Fruit fly (Drosophila melanogaster) ovary, adult (tissue): Measurements from ENCODE around the gene CG33061.

Experiments used
- CG17801 ChIP-seq: fragments of 200-800 bp; optimal IDR thresholded peaks from 2 replicates; lab custom pipeline; 2019; ENCODE audit warnings: missing biosample characterization, mild to moderate bottlenecking, missing genetic modification characterization, moderate library complexity; ENCODE audit not compliant: partially characterized antibody

Gene CG33061

dm6 chr3L:16329495-16329894 is at the start of gene CG33061:
Gene CG33061 (plus strand): TSS chr3L:16329795.
- no peak for TF ChIP-seq CG17801 (GFP tag; lab: Kevin White, UChicago)

- no peak for TF ChIP-seq CG17801 (GFP tag; lab: Kevin White, UChicago)
Measured at dm6 chr3L:16279987-16280454, 49.6 kb upstream of the CG33061 start, which contains the start of gene CG13064. Gene CG13064 (plus strand): TSS chr3L:16280404.

- TF ChIP-seq CG17801 (GFP tag; lab: Kevin White, UChicago) = no peak
Measured at dm6 chr3L:16281880-16282556, 47.6 kb upstream of the CG33061 start, which contains the start of gene CG13049. Gene CG13049 (minus strand): TSS chr3L:16281930.

dm6 chr3L:16283821-16284220 is 45.8 kb upstream of the CG33061 start, which contains the start of gene CG13048:
Gene CG13048 (minus strand): TSS chr3L:16283921.
- no peak for TF ChIP-seq CG17801 (GFP tag; lab: Kevin White, UChicago)

dm6 chr3L:16285346-16285911 is 44.2 kb upstream of the CG33061 start, which contains the start of gene CG13047:
Gene CG13047 (minus strand): TSS chr3L:16285396.
- TF ChIP-seq CG17801 (GFP tag; lab: Kevin White, UChicago) = no peak

dm6 chr3L:16286258-16286657 is 43.3 kb upstream of the CG33061 start:
- TF ChIP-seq CG17801 (GFP tag; lab: Kevin White, UChicago) = no peak

- TF ChIP-seq CG17801 (GFP tag; lab: Kevin White, UChicago) = no peak
Measured at dm6 chr3L:16288322-16288721, 41.3 kb upstream of the CG33061 start, which contains the start of gene CG13046. Gene CG13046 (minus strand): TSS chr3L:16288422.

dm6 chr3L:16289067-16289466 is 40.5 kb upstream of the CG33061 start:
- no peak for TF ChIP-seq CG17801 (GFP tag; lab: Kevin White, UChicago)

- no peak for TF ChIP-seq CG17801 (GFP tag; lab: Kevin White, UChicago)
Measured at dm6 chr3L:16290850-16291249, 38.7 kb upstream of the CG33061 start, which contains the start of gene CG13045. Gene CG13045 (minus strand): TSS chr3L:16290950.

dm6 chr3L:16291678-16292077 is 37.9 kb upstream of the CG33061 start:
- no peak for TF ChIP-seq CG17801 (GFP tag; lab: Kevin White, UChicago)

- no peak for TF ChIP-seq CG17801 (GFP tag; lab: Kevin White, UChicago)
Measured at dm6 chr3L:16295447-16295846, 34.1 kb upstream of the CG33061 start, which contains the start of gene CG4962. Gene CG4962 (minus strand): TSS chr3L:16295547.

- no peak for TF ChIP-seq CG17801 (GFP tag; lab: Kevin White, UChicago)
Measured at dm6 chr3L:16301153-16301552, 28.4 kb upstream of the CG33061 start, which contains the start of gene CG4982. Gene CG4982 (plus strand): TSS chr3L:16301453.

- no peak for TF ChIP-seq CG17801 (GFP tag; lab: Kevin White, UChicago)
Measured at dm6 chr3L:16303078-16303477, 26.5 kb upstream of the CG33061 start, which contains the start of gene CG13044. Gene CG13044 (minus strand): TSS chr3L:16303178.

- no peak for TF ChIP-seq CG17801 (GFP tag; lab: Kevin White, UChicago)
Measured at dm6 chr3L:16303982-16304381, 25.6 kb upstream of the CG33061 start, which contains the start of gene CG43249. Gene CG43249 (plus strand): TSS chr3L:16304282.
